Worm (Caenorhabditis elegans) whole organism, L4 larva: ENCODE results near the gene thoc-7.
A peak's percentile ranks its signal among the peaks of the same experiment; 100 is the strongest.

ENCODE experiments used
- D1046.2 ChIP-seq: fragments of 200-800 bp; sonication (Bioruptor generic); IDR thresholded peaks from 2 replicates; pipeline ENCODE4 v1.3.6; 2022; ENCODE audit warnings: missing genetic modification characterization, missing compliant biosample characterization
- F44E2.7 ChIP-seq: fragments of 200-800 bp; sonication (Bioruptor generic); IDR thresholded peaks from 2 replicates; pipeline ENCODE4 v2.1.2; 2022; ENCODE audit warnings: missing genetic modification characterization, missing compliant biosample characterization
- F49E8.2 ChIP-seq: sonication (generic microtip); optimal IDR thresholded peaks from 2 replicates; lab custom pipeline; 2016; ENCODE audit warnings: missing compliant biosample characterization, mild to moderate bottlenecking, missing genetic modification characterization, borderline replicate concordance
- T20F7.1 ChIP-seq: fragments of 200-800 bp; sonication (Bioruptor generic); optimal IDR thresholded peaks from 2 replicates; lab custom pipeline; 2018; ENCODE audit warnings: mild to moderate bottlenecking, missing genetic modification characterization, missing compliant biosample characterization
- T26A8.4 ChIP-seq: fragments of 200-800 bp; sonication (Bioruptor generic); IDR thresholded peaks from 2 replicates; pipeline ENCODE4 v1.3.6; 2022; ENCODE audit warnings: missing genetic modification characterization, missing compliant biosample characterization
- Y105C5A.15 ChIP-seq: fragments of 200-800 bp; sonication (Bioruptor generic); IDR thresholded peaks from 2 replicates; pipeline ENCODE4 v1.3.6; 2022; ENCODE audit warnings: missing genetic modification characterization, missing compliant biosample characterization
- aha-1 ChIP-seq: fragments of 150-350 bp; peaks from one replicate; lab custom pipeline; 2014; ENCODE audit warnings: missing biosample characterization, missing genetic modification characterization
- aly-2 ChIP-seq: sonication (generic microtip); optimal IDR thresholded peaks from 2 replicates; lab custom pipeline; 2018; ENCODE audit warnings: missing biosample characterization, missing genetic modification characterization
- attf-4 ChIP-seq: sonication (generic microtip); optimal IDR thresholded peaks from 3 replicates; lab custom pipeline; 2017; ENCODE audit warnings: missing biosample characterization, missing genetic modification characterization
- ceh-20 ChIP-seq: fragments of 200-800 bp; sonication (Bioruptor generic); IDR thresholded peaks from 2 replicates; pipeline ENCODE4 v1.3.6; 2022; ENCODE audit warnings: missing genetic modification reagents, missing genetic modification characterization, missing compliant biosample characterization
- ceh-32 ChIP-seq: sonication (generic microtip); optimal IDR thresholded peaks from 2 replicates; lab custom pipeline; 2016; ENCODE audit warnings: mild to moderate bottlenecking, missing genetic modification characterization, missing compliant biosample characterization; ENCODE audit not compliant: poor library complexity
- ceh-44 ChIP-seq: fragments of 200-800 bp; sonication (Bioruptor generic); IDR thresholded peaks from 2 replicates; pipeline ENCODE4 v1.3.6; 2022; ENCODE audit warnings: missing genetic modification reagents, missing genetic modification characterization, missing compliant biosample characterization
- daf-16 ChIP-seq, 3 experiments: sonication (generic microtip); optimal IDR thresholded peaks; 2 replicates each; lab custom pipeline; 2016 to 2017; ENCODE audit warnings: missing genetic modification characterization in 3 of 3, missing genetic modification reagents in 3 of 3, mild to moderate bottlenecking in 2 of 3, missing compliant biosample characterization in 2 of 3, missing biosample characterization in 1 of 3, moderate library complexity in 1 of 3
- dpl-1 ChIP-seq: fragments of 150-350 bp; optimal IDR thresholded peaks from 2 replicates; lab custom pipeline; 2014; ENCODE audit warnings: missing biosample characterization, missing genetic modification reagents, missing genetic modification characterization
- hmg-1.1 ChIP-seq: fragments of 200-800 bp; sonication (Bioruptor generic); IDR thresholded peaks from 2 replicates; pipeline ENCODE4 v1.3.6; 2022; ENCODE audit warnings: missing genetic modification reagents, missing genetic modification characterization, missing compliant biosample characterization
- lim-7 ChIP-seq: fragments of 200-800 bp; sonication (Bioruptor generic); IDR thresholded peaks from 2 replicates; pipeline ENCODE4 v1.3.6; 2022; ENCODE audit warnings: missing genetic modification characterization, missing compliant biosample characterization
- lin-1 ChIP-seq: fragments of 200-800 bp; sonication (Bioruptor generic); IDR thresholded peaks from 2 replicates; pipeline ENCODE4 v1.3.6; 2022; ENCODE audit warnings: missing genetic modification reagents, missing genetic modification characterization, missing compliant biosample characterization
- lin-38 ChIP-seq: fragments of 200-800 bp; sonication (Bioruptor generic); IDR thresholded peaks from 2 replicates; pipeline ENCODE4 v1.3.6; 2022; ENCODE audit warnings: missing genetic modification reagents, missing genetic modification characterization, missing compliant biosample characterization
- lir-3 ChIP-seq: sonication (generic microtip); optimal IDR thresholded peaks from 2 replicates; lab custom pipeline; 2016; ENCODE audit warnings: mild to moderate bottlenecking, missing genetic modification characterization, missing compliant biosample characterization
- lsy-2 ChIP-seq, 2 experiments: fragments of 150-350 bp in 1 of 2; sonication (generic microtip) in 1 of 2; optimal IDR thresholded peaks; 2 replicates each; lab custom pipeline; 2014 to 2017; ENCODE audit warnings: missing biosample characterization in 2 of 2, missing genetic modification characterization in 2 of 2
- madf-9 ChIP-seq: fragments of 200-800 bp; sonication (Bioruptor generic); conservative IDR thresholded peaks from 2 replicates; pipeline ENCODE4 v1.3.6; 2022; ENCODE audit warnings: missing genetic modification reagents, missing genetic modification characterization, missing compliant biosample characterization
- mdl-1 ChIP-seq, 2 experiments: fragments of 150-350 bp in 1 of 2; sonication (generic microtip) in 1 of 2; optimal IDR thresholded peaks; 2 replicates each; lab custom pipeline; 2014 to 2017; ENCODE audit warnings: missing biosample characterization in 2 of 2, missing genetic modification characterization in 2 of 2
- mep-1 ChIP-seq: fragments of 150-350 bp; sonication (generic microtip); optimal IDR thresholded peaks from 3 replicates; lab custom pipeline; 2014; ENCODE audit warnings: missing biosample characterization, missing genetic modification characterization
- mes-2 ChIP-seq: sonication (generic microtip); optimal IDR thresholded peaks from 2 replicates; lab custom pipeline; 2016; ENCODE audit warnings: missing genotype, mild to moderate bottlenecking, missing genetic modification characterization, missing compliant biosample characterization; ENCODE audit not compliant: poor library complexity, severe bottlenecking
- nhr-10 ChIP-seq: fragments of 150-350 bp; optimal IDR thresholded peaks from 2 replicates; lab custom pipeline; 2014; ENCODE audit warnings: missing biosample characterization, missing genetic modification characterization
- nhr-111 ChIP-seq: fragments of 200-800 bp; sonication (Bioruptor generic); optimal IDR thresholded peaks from 2 replicates; lab custom pipeline; 2018; ENCODE audit warnings: mild to moderate bottlenecking, missing genetic modification characterization, missing compliant biosample characterization
- nhr-237 ChIP-seq: sonication (generic microtip); optimal IDR thresholded peaks from 2 replicates; lab custom pipeline; 2017; ENCODE audit warnings: missing biosample characterization, missing genetic modification characterization
- nhr-41 ChIP-seq: fragments of 200-800 bp; sonication (Bioruptor generic); IDR thresholded peaks from 2 replicates; pipeline ENCODE4 v1.3.6; 2022; ENCODE audit warnings: missing genetic modification reagents, missing genetic modification characterization, missing compliant biosample characterization
- nhr-48 ChIP-seq: sonication (generic microtip); optimal IDR thresholded peaks from 2 replicates; lab custom pipeline; 2016; ENCODE audit warnings: mild to moderate bottlenecking, missing genetic modification characterization, missing compliant biosample characterization
- nhr-77 ChIP-seq: fragments of 150-350 bp; optimal IDR thresholded peaks from 2 replicates; lab custom pipeline; 2014; ENCODE audit warnings: missing biosample characterization, missing genetic modification characterization
- pqm-1 ChIP-seq: sonication (generic microtip); optimal IDR thresholded peaks from 2 replicates; lab custom pipeline; 2017; ENCODE audit warnings: missing biosample characterization, missing genetic modification characterization
- sdz-12 ChIP-seq: fragments of 200-800 bp; sonication (Bioruptor generic); optimal IDR thresholded peaks from 2 replicates; lab custom pipeline; 2018; ENCODE audit warnings: mild to moderate bottlenecking, missing genetic modification characterization, missing compliant biosample characterization
- snpc-1.2 ChIP-seq: fragments of 200-800 bp; sonication (Bioruptor generic); IDR thresholded peaks from 2 replicates; pipeline ENCODE4 v1.3.6; 2022; ENCODE audit warnings: missing genetic modification reagents, missing genetic modification characterization, missing compliant biosample characterization
- snpc-4 ChIP-seq: fragments of 150-350 bp; optimal IDR thresholded peaks from 2 replicates; lab custom pipeline; 2014; ENCODE audit warnings: missing biosample characterization, missing genetic modification characterization
- spr-3 ChIP-seq: fragments of 200-800 bp; sonication (Bioruptor generic); optimal IDR thresholded peaks from 2 replicates; lab custom pipeline; 2018; ENCODE audit warnings: mild to moderate bottlenecking, missing genetic modification characterization, missing compliant biosample characterization
- tag-97 ChIP-seq: fragments of 200-800 bp; sonication (Bioruptor generic); IDR thresholded peaks from 2 replicates; pipeline ENCODE4 v1.3.6; 2022; ENCODE audit warnings: missing genetic modification characterization, missing compliant biosample characterization
- tra-1 ChIP-seq: fragments of 200-800 bp; sonication (Bioruptor generic); IDR thresholded peaks from 2 replicates; pipeline ENCODE4 v1.3.6; 2022; ENCODE audit warnings: missing genetic modification reagents, missing genetic modification characterization, missing compliant biosample characterization
- vab-7 ChIP-seq: fragments of 200-800 bp; sonication (Bioruptor generic); IDR thresholded peaks from 2 replicates; pipeline ENCODE4 v1.3.6; 2022; ENCODE audit warnings: missing genetic modification reagents, missing genetic modification characterization, missing compliant biosample characterization
- zfp-3 ChIP-seq: fragments of 200-800 bp; sonication (Bioruptor generic); conservative IDR thresholded peaks from 2 replicates; pipeline ENCODE4 v1.3.6; 2022; ENCODE audit warnings: missing genetic modification reagents, missing genetic modification characterization, missing compliant biosample characterization
- zip-2 ChIP-seq: fragments of 150-350 bp; optimal IDR thresholded peaks from 2 replicates; lab custom pipeline; 2014; ENCODE audit warnings: missing biosample characterization, missing genetic modification characterization
- ztf-7 ChIP-seq: fragments of 150-350 bp; optimal IDR thresholded peaks from 2 replicates; lab custom pipeline; 2014; ENCODE audit warnings: missing biosample characterization, missing genetic modification characterization

Gene thoc-7

ce11 chrIV:13882573-13882972, at the start of gene thoc-7 (continued):
- TF ChIP-seq tra-1 (GFP tag; lab: Robert Waterston, UW) (0 out of 2 replicates have a peak, but pooled peaks have one; percentile 58), ceh-32 (no peak), T20F7.1 (GFP tag; lab: Kevin White, UChicago) (no peak), nhr-41 (GFP tag; lab: Robert Waterston, UW) (no peak), mes-2 (tag; lab: Kevin White, UChicago) (no peak), daf-16 (GFP tag; optimal IDR thresholded peaks at IDR 0.05; lab: Kevin White, UChicago) (no peak), daf-16 (tag; optimal IDR thresholded peaks at IDR 0.05; lab: Kevin White, UChicago) (peak; percentile 6), nhr-10 (no peak), Y105C5A.15 (GFP tag; lab: Robert Waterston, UW) (no peak), T26A8.4 (GFP tag; lab: Robert Waterston, UW) (peak; percentile 53; the same call in 1 of the 2 replicates), snpc-1.2 (GFP tag; lab: Robert Waterston, UW) (peak; percentile 97), lin-38 (GFP tag; lab: Robert Waterston, UW) (peak; percentile 58), sdz-12 (GFP tag; lab: Kevin White, UChicago) (no peak), aha-1 (peak; percentile 39), ceh-20 (GFP tag; lab: Robert Waterston, UW) (no peak), tag-97 (no peak), dpl-1 (GFP tag; lab: Kevin White, UChicago) (no peak), ceh-44 (GFP tag; lab: Robert Waterston, UW) (no peak), D1046.2 (GFP tag; lab: Robert Waterston, UW) (no peak), aly-2 (tag; lab: Kevin White, UChicago) (no peak), nhr-237 (no peak), attf-4 (tag; lab: Kevin White, UChicago) (no peak), zip-2 (tag; lab: Kevin White, UChicago) (no peak), lir-3 (tag; lab: Kevin White, UChicago) (no peak), nhr-77 (tag; lab: Kevin White, UChicago) (no peak), madf-9 (GFP tag; lab: Robert Waterston, UW) (no peak), nhr-111 (GFP tag; lab: Kevin White, UChicago) (no peak), snpc-4 (tag; lab: Kevin White, UChicago) (no peak), lsy-2 (tag; optimal IDR thresholded peaks at IDR 0.05; lab: Kevin White, UChicago) (no peak), zfp-3 (GFP tag; lab: Robert Waterston, UW) (0 out of 2 replicates have a peak, but pooled peaks have one; percentile 43), F44E2.7 (GFP tag; lab: Robert Waterston, UW) (0 out of 2 replicates have a peak, but pooled peaks have one; percentile 65), mep-1 (tag; lab: Kevin White, UChicago) (no peak), pqm-1 (tag; lab: Kevin White, UChicago) (no peak), lin-1 (peak; percentile 24; the same call in 1 of the 2 replicates), nhr-48 (tag; lab: Kevin White, UChicago) (no peak), ztf-7 (tag; lab: Kevin White, UChicago) (no peak), mdl-1 (tag; optimal IDR thresholded peaks at IDR 0.05; lab: Kevin White, UChicago) (no peak)

- TF ChIP-seq vab-7 (GFP tag; lab: Robert Waterston, UW), result no peak
- TF ChIP-seq aha-1, result peak; percentile 96
Observed at ce11 chrIV:13834394-13835129, 48.0 kb upstream of the thoc-7 start.

ce11 chrIV:13836290-13836689, 46.2 kb upstream of the thoc-7 start, which contains the start of gene H08M01.1:
Gene H08M01.1, minus strand, starts transcription at chrIV:13836390.
- TF ChIP-seq spr-3 (no peak), hmg-1.1 (GFP tag; lab: Robert Waterston, UW) (no peak), F49E8.2 (tag; lab: Kevin White, UChicago) (no peak), lim-7 (GFP tag; lab: Robert Waterston, UW) (no peak), T20F7.1 (GFP tag; lab: Kevin White, UChicago) (no peak)
